Fruit fly (Drosophila melanogaster) whole organism, embryonic: ENCODE results near the gene Dlip2.

Source experiments
- CG10543 ChIP-seq: fragments of 200-800 bp; sonication (Bioruptor generic); optimal IDR thresholded peaks from 3 replicates; lab custom pipeline; 2017; ENCODE audit warnings: missing biosample characterization, mild to moderate bottlenecking, missing genetic modification characterization, moderate library complexity
- CG10565 ChIP-seq: fragments of 200-800 bp; sonication (Bioruptor generic); optimal IDR thresholded peaks from 3 replicates; lab custom pipeline; 2016; ENCODE audit warnings: missing biosample characterization, mild to moderate bottlenecking, missing genetic modification characterization
- CG10654 ChIP-seq: fragments of 200-800 bp; sonication (Bioruptor generic); optimal IDR thresholded peaks from 2 replicates; lab custom pipeline; 2016; ENCODE audit warnings: missing biosample characterization, missing genetic modification characterization
- CG11560 ChIP-seq: fragments of 200-800 bp; sonication (Bioruptor generic); IDR thresholded peaks from 3 replicates; pipeline ENCODE4 v1.3.6; 2022; ENCODE audit warnings: missing biosample characterization, missing genetic modification characterization
- CG12391 ChIP-seq: fragments of 200-800 bp; sonication (Bioruptor generic); optimal IDR thresholded peaks from 3 replicates; lab custom pipeline; 2018; ENCODE audit warnings: missing biosample characterization, mild to moderate bottlenecking, missing genetic modification characterization, moderate library complexity
- CG12769 ChIP-seq: fragments of 200-800 bp; sonication (Bioruptor generic); optimal IDR thresholded peaks from 2 replicates; lab custom pipeline; 2019; ENCODE audit warnings: missing biosample characterization, mild to moderate bottlenecking, missing genetic modification characterization, moderate library complexity
- CG18619 ChIP-seq: fragments of 200-800 bp; sonication (Bioruptor generic); optimal IDR thresholded peaks from 3 replicates; lab custom pipeline; 2017; ENCODE audit warnings: missing biosample characterization, mild to moderate bottlenecking, missing genetic modification characterization
- CG30020 ChIP-seq: fragments of 200-800 bp; optimal IDR thresholded peaks from 2 replicates; lab custom pipeline; 2019; ENCODE audit warnings: missing biosample characterization, mild to moderate bottlenecking, missing genetic modification characterization, moderate library complexity
- CG42726 ChIP-seq: fragments of 200-800 bp; sonication (Bioruptor generic); IDR thresholded peaks from 2 replicates; pipeline ENCODE4 v1.3.6; 2022; ENCODE audit warnings: missing biosample characterization, missing genetic modification characterization; ENCODE audit not compliant: partially characterized antibody
- CG43689 ChIP-seq: fragments of 200-800 bp; sonication (Bioruptor generic); IDR thresholded peaks from 2 replicates; pipeline ENCODE4 v1.3.6; 2022; ENCODE audit warnings: missing biosample characterization, missing genetic modification characterization
- CG4730 ChIP-seq: fragments of 200-800 bp; sonication (Bioruptor generic); IDR thresholded peaks from 2 replicates; pipeline ENCODE4 v1.3.6; 2022; ENCODE audit warnings: missing biosample characterization, missing genetic modification characterization
- CG7357 ChIP-seq: fragments of 200-800 bp; sonication (Bioruptor generic); IDR thresholded peaks from 3 replicates; pipeline ENCODE4 v1.3.6; 2022; ENCODE audit warnings: missing biosample characterization, missing genetic modification characterization
- CG7928 ChIP-seq: fragments of 200-800 bp; sonication (Bioruptor generic); optimal IDR thresholded peaks from 2 replicates; lab custom pipeline; 2017; ENCODE audit warnings: missing biosample characterization, mild to moderate bottlenecking, missing genetic modification characterization
- CG8281 ChIP-seq: fragments of 200-800 bp; sonication (Bioruptor generic); optimal IDR thresholded peaks from 2 replicates; lab custom pipeline; 2018; ENCODE audit warnings: missing biosample characterization, mild to moderate bottlenecking, missing genetic modification characterization, moderate library complexity
- CG9932 ChIP-seq: fragments of 200-800 bp; sonication (Bioruptor generic); IDR thresholded peaks from 2 replicates; pipeline ENCODE4 v1.3.6; 2022; ENCODE audit warnings: missing biosample characterization, missing genetic modification characterization
- Eip74EF ChIP-seq, 2 experiments: fragments of 200-800 bp in 1 of 2; fragments of >200 bp in 1 of 2; sonication (Bioruptor generic) in 1 of 2; optimal IDR thresholded peaks; 2 replicates each; lab custom pipeline; 2017 to 2019; ENCODE audit warnings: missing biosample characterization in 2 of 2, missing genetic modification characterization in 2 of 2, mild to moderate bottlenecking in 1 of 2, moderate library complexity in 1 of 2
- Ets97D ChIP-seq: fragments of 200-800 bp; sonication (Bioruptor generic); optimal IDR thresholded peaks from 3 replicates; lab custom pipeline; 2016; ENCODE audit warnings: missing biosample characterization, missing genetic modification characterization
- GATAe ChIP-seq: fragments of 200-800 bp; sonication (Bioruptor generic); conservative IDR thresholded peaks from 2 replicates; pipeline ENCODE4 v1.3.6; 2022; ENCODE audit warnings: missing biosample characterization, missing genetic modification characterization
- HmgZ ChIP-seq: fragments of 200-800 bp; sonication (Bioruptor generic); optimal IDR thresholded peaks from 2 replicates; lab custom pipeline; 2018; ENCODE audit warnings: missing biosample characterization, mild to moderate bottlenecking, missing genetic modification characterization
- Hr78 ChIP-seq, 2 experiments: fragments of 200-800 bp in 1 of 2; fragments of >200 bp in 1 of 2; sonication (Bioruptor generic) in 1 of 2; optimal IDR thresholded peaks; 2 replicates each; lab custom pipeline; 2017 to 2019; ENCODE audit warnings: missing biosample characterization in 2 of 2, missing genetic modification characterization in 2 of 2, mild to moderate bottlenecking in 1 of 2, moderate library complexity in 1 of 2
- Jarid2 ChIP-seq: fragments of 200-800 bp; sonication (Bioruptor generic); optimal IDR thresholded peaks from 3 replicates; lab custom pipeline; 2017; ENCODE audit warnings: mild to moderate bottlenecking, missing biosample characterization, missing genetic modification reagents, missing genetic modification characterization
- NFAT ChIP-seq: fragments of 200-800 bp; sonication (Bioruptor generic); IDR thresholded peaks from 2 replicates; pipeline ENCODE4 v1.3.6; 2022; ENCODE audit warnings: missing biosample characterization, missing genetic modification characterization
- Nf-YA ChIP-seq: fragments of 200-800 bp; sonication (Bioruptor generic); IDR thresholded peaks from 2 replicates; pipeline ENCODE4 v1.3.6; 2022; ENCODE audit warnings: missing biosample characterization, missing genetic modification characterization
- Ssrp ChIP-seq: fragments of 200-800 bp; sonication (Bioruptor generic); optimal IDR thresholded peaks from 2 replicates; lab custom pipeline; 2018; ENCODE audit warnings: missing biosample characterization, mild to moderate bottlenecking, missing genetic modification characterization, moderate library complexity
- TFAM ChIP-seq: fragments of 200-800 bp; sonication (Bioruptor generic); optimal IDR thresholded peaks from 2 replicates; lab custom pipeline; 2017; ENCODE audit warnings: missing biosample characterization, missing genetic modification characterization, inconsistent platforms
- Taf1 ChIP-seq: fragments of 200-800 bp; sonication (Bioruptor generic); IDR thresholded peaks from 2 replicates; pipeline ENCODE4 v1.3.6; 2022; ENCODE audit warnings: missing biosample characterization, missing genetic modification characterization
- amos ChIP-seq: fragments of 200-800 bp; sonication (Bioruptor generic); IDR thresholded peaks from 2 replicates; pipeline ENCODE4 v1.3.6; 2022; ENCODE audit warnings: missing biosample characterization, missing genetic modification characterization; ENCODE audit not compliant: partially characterized antibody
- bbx ChIP-seq: fragments of 200-800 bp; sonication (Bioruptor generic); IDR thresholded peaks from 2 replicates; pipeline ENCODE4 v1.3.6; 2022; ENCODE audit warnings: missing biosample characterization, missing genetic modification characterization; ENCODE audit not compliant: partially characterized antibody
- br ChIP-seq: fragments of >200 bp; optimal IDR thresholded peaks from 2 replicates; lab custom pipeline; 2017
- chinmo ChIP-seq: fragments of 200-800 bp; sonication (Bioruptor generic); IDR thresholded peaks from 4 replicates; pipeline ENCODE4 v1.3.6; 2022; ENCODE audit warnings: missing biosample characterization, missing genetic modification characterization; ENCODE audit not compliant: partially characterized antibody
- crol ChIP-seq: fragments of 200-800 bp; sonication (Bioruptor generic); IDR thresholded peaks from 2 replicates; pipeline ENCODE4 v1.3.6; 2022; ENCODE audit warnings: missing biosample characterization, missing genetic modification characterization
- dpn ChIP-seq, 2 experiments: fragments of 200-800 bp; sonication (Bioruptor generic); optimal IDR thresholded peaks; 3 replicates each; lab custom pipeline; 2016; ENCODE audit warnings: missing biosample characterization in 2 of 2, missing genetic modification characterization in 2 of 2
- eve ChIP-seq, 2 experiments: fragments of >200 bp; optimal IDR thresholded peaks; 2 replicates each; lab custom pipeline; 2017; ENCODE audit warnings: missing biosample characterization in 2 of 2, missing genetic modification characterization in 2 of 2
- gcm ChIP-seq: fragments of 200-800 bp; sonication (Bioruptor generic); optimal IDR thresholded peaks from 2 replicates; lab custom pipeline; 2019; ENCODE audit warnings: missing biosample characterization, mild to moderate bottlenecking, missing genetic modification characterization, moderate library complexity
- gt ChIP-seq: fragments of 200-800 bp; sonication (Bioruptor generic); IDR thresholded peaks from 2 replicates; pipeline ENCODE4 v1.3.6; 2022; ENCODE audit warnings: missing biosample characterization, missing genetic modification characterization
- hkb ChIP-seq, 2 experiments: fragments of 200-800 bp in 1 of 2; fragments of >200 bp in 1 of 2; sonication (Bioruptor generic) in 1 of 2; IDR thresholded peaks in 1 of 2; optimal IDR thresholded peaks in 1 of 2; 2 replicates each; pipeline versions ENCODE4 v1.3.6 to Lab custom; 2017 to 2022; ENCODE audit warnings: missing biosample characterization in 1 of 2, missing genetic modification characterization in 1 of 2
- ind ChIP-seq: fragments of 200-800 bp; sonication (Bioruptor generic); optimal IDR thresholded peaks from 3 replicates; lab custom pipeline; 2016; ENCODE audit warnings: missing biosample characterization, missing genetic modification characterization
- mld ChIP-seq: fragments of 200-800 bp; sonication (Bioruptor generic); IDR thresholded peaks from 3 replicates; pipeline ENCODE4 v1.3.6; 2022; ENCODE audit warnings: missing biosample characterization, missing genetic modification characterization; ENCODE audit not compliant: partially characterized antibody
- nerfin-1 ChIP-seq: fragments of 200-800 bp; sonication (Bioruptor generic); optimal IDR thresholded peaks from 3 replicates; lab custom pipeline; 2019; ENCODE audit warnings: missing biosample characterization, mild to moderate bottlenecking, missing genetic modification characterization, moderate library complexity
- peb ChIP-seq: fragments of 200-800 bp; sonication (Bioruptor generic); IDR thresholded peaks from 2 replicates; pipeline ENCODE4 v1.3.6; 2022; ENCODE audit warnings: missing biosample characterization, missing genetic modification characterization
- psq ChIP-seq: fragments of 200-800 bp; sonication (Bioruptor generic); optimal IDR thresholded peaks from 2 replicates; lab custom pipeline; 2017; ENCODE audit warnings: missing biosample characterization, missing genetic modification characterization
- sd ChIP-seq: fragments of 200-800 bp; sonication (Bioruptor generic); optimal IDR thresholded peaks from 3 replicates; lab custom pipeline; 2018; ENCODE audit warnings: missing biosample characterization, mild to moderate bottlenecking, missing genetic modification characterization, moderate library complexity
- seq ChIP-seq: fragments of 200-800 bp; sonication (Bioruptor generic); IDR thresholded peaks from 2 replicates; pipeline ENCODE4 v1.3.6; 2022; ENCODE audit warnings: missing biosample characterization, missing genetic modification characterization
- trh ChIP-seq: fragments of 200-800 bp; sonication (Bioruptor generic); optimal IDR thresholded peaks from 2 replicates; lab custom pipeline; 2016; ENCODE audit warnings: missing biosample characterization, missing genetic modification characterization
- twi ChIP-seq: fragments of 200-800 bp; optimal IDR thresholded peaks from 2 replicates; lab custom pipeline; 2019; ENCODE audit warnings: missing biosample characterization, mild to moderate bottlenecking, missing genetic modification characterization, moderate library complexity
- vfl ChIP-seq: fragments of 200-800 bp; sonication (Bioruptor generic); optimal IDR thresholded peaks from 2 replicates; lab custom pipeline; 2016; ENCODE audit warnings: missing biosample characterization, missing genetic modification characterization
- vnd ChIP-seq: fragments of 200-800 bp; sonication (Bioruptor generic); IDR thresholded peaks from 3 replicates; pipeline ENCODE4 v1.3.6; 2022; ENCODE audit warnings: missing biosample characterization, missing genetic modification characterization; ENCODE audit not compliant: partially characterized antibody
- vvl ChIP-seq: fragments of 200-800 bp; sonication (Bioruptor generic); IDR thresholded peaks from 2 replicates; pipeline ENCODE4 v1.3.6; 2022; ENCODE audit warnings: missing biosample characterization, missing genetic modification characterization
- zf30C ChIP-seq: fragments of 200-800 bp; sonication (Bioruptor generic); optimal IDR thresholded peaks from 3 replicates; lab custom pipeline; 2018; ENCODE audit warnings: missing biosample characterization, mild to moderate bottlenecking, missing genetic modification characterization

Gene Dlip2

dm6 chr3R:4649880-4650493 is 4.5 kb upstream of the Dlip2 start (continued):
- TF ChIP-seq TFAM (GFP tag; lab: Kevin White, UChicago) (no peak), CG7357 (GFP tag; lab: Robert Waterston, UW) (no peak), NFAT (no peak), CG7928 (GFP tag; lab: Kevin White, UChicago) (no peak), CG18619 (GFP tag; lab: Kevin White, UChicago) (no peak), dpn (GFP tag; optimal IDR thresholded peaks at IDR 0.05; lab: Kevin White, UChicago) (no peak), ind (GFP tag; lab: Kevin White, UChicago) (no peak), CG10565 (GFP tag; lab: Kevin White, UChicago) (no peak), vfl (GFP tag; lab: Kevin White, UChicago) (no peak), trh (GFP tag; lab: Kevin White, UChicago) (no peak), gcm (GFP tag; lab: Kevin White, UChicago) (no peak), CG42726 (GFP tag; lab: Robert Waterston, UW) (no peak), twi (tag; lab: Kevin White, UChicago) (peak; percentile 36), mld (GFP tag; lab: Robert Waterston, UW) (no peak), CG8281 (no peak), zf30C (no peak), br (lab: Kevin White, UChicago) (no peak), Taf1 (GFP tag; lab: Robert Waterston, UW) (no peak), GATAe (no peak), CG10654 (GFP tag; lab: Kevin White, UChicago) (no peak), bbx (GFP tag; lab: Robert Waterston, UW) (no peak), nerfin-1 (no peak), CG43689 (GFP tag; lab: Robert Waterston, UW) (no peak), peb (no peak), hkb (optimal IDR thresholded peaks at IDR 0.05; lab: Kevin White, UChicago) (no peak), hkb (GFP tag; IDR thresholded peaks at IDR 0.05; lab: Robert Waterston, UW) (no peak), HmgZ (tag; lab: Kevin White, UChicago) (no peak), vvl (GFP tag; lab: Robert Waterston, UW) (no peak), amos (no peak), eve (GFP tag; optimal IDR thresholded peaks at IDR 0.05; lab: Kevin White, UChicago) (no peak), psq (peak; percentile 88), CG4730 (GFP tag; lab: Robert Waterston, UW) (no peak), CG30020 (tag; lab: Kevin White, UChicago) (no peak), CG12391 (tag; lab: Kevin White, UChicago) (no peak), CG11560 (no peak), CG9932 (GFP tag; lab: Robert Waterston, UW) (no peak), Ets97D (GFP tag; lab: Kevin White, UChicago) (no peak), crol (GFP tag; lab: Robert Waterston, UW) (no peak), vnd (GFP tag; lab: Robert Waterston, UW) (no peak), sd (tag; lab: Kevin White, UChicago) (peak; percentile 4), seq (GFP tag; lab: Robert Waterston, UW) (no peak), CG12769 (tag; lab: Kevin White, UChicago) (peak; percentile 5), Jarid2 (GFP tag; lab: Kevin White, UChicago) (no peak), chinmo (0 out of 4 replicates have a peak, but pooled peaks have one; percentile 52), gt (GFP tag; lab: Robert Waterston, UW) (no peak), Ssrp (tag; lab: Kevin White, UChicago) (no peak), Hr78 (GFP tag; optimal IDR thresholded peaks at IDR 0.05; lab: Kevin White, UChicago) (no peak), CG10543 (GFP tag; lab: Kevin White, UChicago) (no peak), Nf-YA (GFP tag; lab: Robert Waterston, UW) (no peak), Eip74EF (GFP tag; optimal IDR thresholded peaks at IDR 0.05; lab: Kevin White, UChicago) (no peak)
